Fruit fly (Drosophila melanogaster) whole organism, embryonic: Measurements from ENCODE around the gene Bace.

ENCODE experiments used
- Asciz ChIP-seq: fragments of 200-800 bp; sonication (Bioruptor generic); optimal IDR thresholded peaks from 2 replicates; lab custom pipeline; 2017; ENCODE audit warnings: missing biosample characterization, mild to moderate bottlenecking, missing genetic modification characterization, missing genetic modification reagents
- Bteb2 ChIP-seq: fragments of 200-800 bp; sonication (Bioruptor generic); optimal IDR thresholded peaks from 2 replicates; lab custom pipeline; 2016; ENCODE audit warnings: missing biosample characterization, missing genetic modification characterization
- CG11696 ChIP-seq: fragments of 200-800 bp; sonication (Bioruptor generic); IDR thresholded peaks from 2 replicates; pipeline ENCODE4 v1.3.6; 2022; ENCODE audit warnings: missing biosample characterization, missing genetic modification characterization
- CG12236 ChIP-seq: fragments of 200-800 bp; sonication (Bioruptor generic); optimal IDR thresholded peaks from 2 replicates; lab custom pipeline; 2016; ENCODE audit warnings: missing biosample characterization, missing genetic modification characterization
- CG12769 ChIP-seq: fragments of 200-800 bp; sonication (Bioruptor generic); optimal IDR thresholded peaks from 2 replicates; lab custom pipeline; 2019; ENCODE audit warnings: missing biosample characterization, mild to moderate bottlenecking, missing genetic modification characterization, moderate library complexity
- CG13123 ChIP-seq: fragments of 200-800 bp; sonication (Bioruptor generic); optimal IDR thresholded peaks from 2 replicates; lab custom pipeline; 2016; ENCODE audit warnings: missing biosample characterization, missing genetic modification characterization
- CG13296 ChIP-seq: fragments of 200-800 bp; sonication (Bioruptor generic); optimal IDR thresholded peaks from 3 replicates; lab custom pipeline; 2018; ENCODE audit warnings: missing biosample characterization, mild to moderate bottlenecking, missing genetic modification characterization
- CG13424 ChIP-seq: fragments of 200-800 bp; sonication (Bioruptor generic); optimal IDR thresholded peaks from 2 replicates; lab custom pipeline; 2019; ENCODE audit warnings: missing biosample characterization, mild to moderate bottlenecking, missing genetic modification characterization, moderate library complexity
- CG15696 ChIP-seq: fragments of 200-800 bp; sonication (Bioruptor generic); optimal IDR thresholded peaks from 2 replicates; lab custom pipeline; 2019; ENCODE audit warnings: missing biosample characterization, mild to moderate bottlenecking, missing genetic modification characterization, moderate library complexity
- CG17361 ChIP-seq: fragments of 200-800 bp; sonication (Bioruptor generic); IDR thresholded peaks from 3 replicates; pipeline ENCODE4 v1.3.6; 2022; ENCODE audit warnings: missing biosample characterization, missing genetic modification characterization
- CG18764 ChIP-seq: fragments of 200-800 bp; sonication (Bioruptor generic); optimal IDR thresholded peaks from 3 replicates; lab custom pipeline; 2016; ENCODE audit warnings: missing biosample characterization, missing genetic modification characterization
- CG3281 ChIP-seq: fragments of 200-800 bp; sonication (Bioruptor generic); optimal IDR thresholded peaks from 3 replicates; lab custom pipeline; 2017; ENCODE audit warnings: missing biosample characterization, mild to moderate bottlenecking, missing genetic modification characterization
- CG33557 ChIP-seq: fragments of 200-800 bp; sonication (Bioruptor generic); optimal IDR thresholded peaks from 2 replicates; lab custom pipeline; 2019; ENCODE audit warnings: missing biosample characterization, mild to moderate bottlenecking, missing genetic modification characterization, moderate library complexity
- CG34422 ChIP-seq: fragments of 200-800 bp; sonication (Bioruptor generic); IDR thresholded peaks from 3 replicates; pipeline ENCODE4 v1.3.6; 2022; ENCODE audit warnings: missing biosample characterization, missing genetic modification characterization
- CG4360 ChIP-seq: fragments of 200-800 bp; sonication (Bioruptor generic); IDR thresholded peaks from 2 replicates; pipeline ENCODE4 v1.3.6; 2022; ENCODE audit warnings: missing biosample characterization, missing genetic modification characterization
- CG4730 ChIP-seq: fragments of 200-800 bp; sonication (Bioruptor generic); IDR thresholded peaks from 2 replicates; pipeline ENCODE4 v1.3.6; 2022; ENCODE audit warnings: missing biosample characterization, missing genetic modification characterization
- CG6272 ChIP-seq: fragments of 200-800 bp; sonication (Bioruptor generic); IDR thresholded peaks from 2 replicates; pipeline ENCODE4 v1.3.6; 2022; ENCODE audit warnings: missing biosample characterization, missing genetic modification characterization
- CG6683 ChIP-seq: fragments of 200-800 bp; sonication (Bioruptor generic); optimal IDR thresholded peaks from 2 replicates; lab custom pipeline; 2017; ENCODE audit warnings: missing biosample characterization, mild to moderate bottlenecking, missing genetic modification characterization, missing genetic modification reagents
- CG7372 ChIP-seq: fragments of 200-800 bp; sonication (Bioruptor generic); IDR thresholded peaks from 2 replicates; pipeline ENCODE4 v1.3.6; 2022; ENCODE audit warnings: missing biosample characterization, missing genetic modification characterization
- CG9215 ChIP-seq: fragments of 200-800 bp; sonication (Bioruptor generic); IDR thresholded peaks from 2 replicates; pipeline ENCODE4 v1.3.6; 2022; ENCODE audit warnings: missing biosample characterization, missing genetic modification characterization
- CHES-1-like ChIP-seq: fragments of 200-800 bp; sonication (Bioruptor generic); optimal IDR thresholded peaks from 2 replicates; lab custom pipeline; 2016; ENCODE audit warnings: missing biosample characterization, missing genetic modification characterization
- Dek ChIP-seq: fragments of 200-800 bp; sonication (Bioruptor generic); optimal IDR thresholded peaks from 3 replicates; lab custom pipeline; 2019; ENCODE audit warnings: missing biosample characterization, mild to moderate bottlenecking, missing genetic modification characterization, moderate library complexity
- Gug ChIP-seq: fragments of 200-800 bp; sonication (Bioruptor generic); IDR thresholded peaks from 4 replicates; pipeline ENCODE4 v1.3.6; 2022; ENCODE audit warnings: missing biosample characterization, missing genetic modification characterization
- H2.0 ChIP-seq: fragments of 200-800 bp; sonication (Bioruptor generic); IDR thresholded peaks from 2 replicates; pipeline ENCODE4 v1.3.6; 2022; ENCODE audit warnings: missing biosample characterization, missing genetic modification characterization
- HmgD ChIP-seq: fragments of 200-800 bp; sonication (Bioruptor generic); optimal IDR thresholded peaks from 3 replicates; lab custom pipeline; 2016; ENCODE audit warnings: missing biosample characterization, missing genetic modification characterization
- Hsf ChIP-seq: fragments of 200-800 bp; sonication (Bioruptor generic); optimal IDR thresholded peaks from 3 replicates; lab custom pipeline; 2016; ENCODE audit warnings: missing biosample characterization, missing genetic modification characterization
- Jarid2 ChIP-seq: fragments of 200-800 bp; sonication (Bioruptor generic); optimal IDR thresholded peaks from 3 replicates; lab custom pipeline; 2017; ENCODE audit warnings: mild to moderate bottlenecking, missing biosample characterization, missing genetic modification reagents, missing genetic modification characterization
- Mrtf ChIP-seq: fragments of 200-800 bp; sonication (Bioruptor generic); IDR thresholded peaks from 3 replicates; pipeline ENCODE4 v1.3.6; 2022; ENCODE audit warnings: missing biosample characterization, missing genetic modification characterization
- Nf-YC ChIP-seq: fragments of 200-800 bp; optimal IDR thresholded peaks from 3 replicates; lab custom pipeline; 2019; ENCODE audit warnings: missing biosample characterization, mild to moderate bottlenecking, missing genetic modification characterization, moderate library complexity
- Poxn ChIP-seq: fragments of 200-800 bp; sonication (Bioruptor generic); IDR thresholded peaks from 2 replicates; pipeline ENCODE4 v1.3.6; 2022; ENCODE audit warnings: missing biosample characterization, missing genetic modification characterization
- Ssrp ChIP-seq: fragments of 200-800 bp; sonication (Bioruptor generic); optimal IDR thresholded peaks from 2 replicates; lab custom pipeline; 2018; ENCODE audit warnings: missing biosample characterization, mild to moderate bottlenecking, missing genetic modification characterization, moderate library complexity
- Xrp1 ChIP-seq: fragments of 200-800 bp; sonication (Bioruptor generic); IDR thresholded peaks from 2 replicates; pipeline ENCODE4 v1.3.6; 2022; ENCODE audit warnings: missing biosample characterization, missing genetic modification characterization
- YL-1 ChIP-seq: fragments of 200-800 bp; sonication (Bioruptor generic); optimal IDR thresholded peaks from 3 replicates; lab custom pipeline; 2017; ENCODE audit warnings: missing biosample characterization, mild to moderate bottlenecking, missing genetic modification characterization
- ash1 ChIP-seq: fragments of 200-800 bp; sonication (Bioruptor generic); optimal IDR thresholded peaks from 2 replicates; lab custom pipeline; 2018; ENCODE audit warnings: missing biosample characterization, mild to moderate bottlenecking, missing genetic modification characterization
- crol ChIP-seq: fragments of 200-800 bp; sonication (Bioruptor generic); IDR thresholded peaks from 2 replicates; pipeline ENCODE4 v1.3.6; 2022; ENCODE audit warnings: missing biosample characterization, missing genetic modification characterization
- dati ChIP-seq: fragments of 200-800 bp; sonication (Bioruptor generic); IDR thresholded peaks from 2 replicates; pipeline ENCODE4 v1.3.6; 2022; ENCODE audit warnings: missing biosample characterization, missing genetic modification characterization
- esg ChIP-seq: fragments of 200-800 bp; sonication (Bioruptor generic); conservative IDR thresholded peaks from 2 replicates; pipeline ENCODE4 v1.3.6; 2022; ENCODE audit warnings: missing biosample characterization, missing genetic modification characterization
- ewg ChIP-seq: fragments of 200-800 bp; sonication (Bioruptor generic); optimal IDR thresholded peaks from 3 replicates; lab custom pipeline; 2017; ENCODE audit warnings: mild to moderate bottlenecking, missing biosample characterization, missing genetic modification reagents, missing genetic modification characterization
- ftz-f1 ChIP-seq: fragments of 200-800 bp; sonication (Bioruptor generic); optimal IDR thresholded peaks from 2 replicates; lab custom pipeline; 2016; ENCODE audit warnings: missing biosample characterization, missing genetic modification characterization
- lbe ChIP-seq: fragments of 200-800 bp; sonication (Bioruptor generic); optimal IDR thresholded peaks from 2 replicates; lab custom pipeline; 2016; ENCODE audit warnings: missing biosample characterization, mild to moderate bottlenecking, missing genetic modification characterization
- slbo ChIP-seq: fragments of 200-800 bp; sonication (Bioruptor generic); IDR thresholded peaks from 2 replicates; pipeline ENCODE4 v1.3.6; 2022; ENCODE audit warnings: missing biosample characterization, missing genetic modification characterization
- usp ChIP-seq: fragments of >200 bp; optimal IDR thresholded peaks from 2 replicates; lab custom pipeline; 2017; ENCODE audit warnings: missing biosample characterization, missing genetic modification characterization
- vnd ChIP-seq: fragments of 200-800 bp; sonication (Bioruptor generic); IDR thresholded peaks from 3 replicates; pipeline ENCODE4 v1.3.6; 2022; ENCODE audit warnings: missing biosample characterization, missing genetic modification characterization; ENCODE audit not compliant: partially characterized antibody

The Bace gene

dm6 chr2L:8528318-8528717, 32.2 kb upstream of the Bace start, which contains the start of the genes lmgA and lmgB (continued):
- TF ChIP-seq Asciz (GFP tag; lab: Kevin White, UChicago) (no peak), Gug (GFP tag; lab: Robert Waterston, UW) (peak; percentile 62; the same call in 3 of the 4 replicates), Xrp1 (peak; percentile 9; the same call in 1 of the 2 replicates), CG12769 (tag; lab: Kevin White, UChicago) (no peak), Mrtf (GFP tag; lab: Robert Waterston, UW) (no peak), CG6272 (no peak; the same call in 1 of the 2 replicates), ash1 (no peak), CG4360 (GFP tag; lab: Robert Waterston, UW) (no peak), Ssrp (tag; lab: Kevin White, UChicago) (no peak), CG13123 (GFP tag; lab: Kevin White, UChicago) (peak; percentile 33), CG13424 (tag; lab: Kevin White, UChicago) (peak; percentile 45), CG15696 (tag; lab: Kevin White, UChicago) (peak; percentile 16), CG18764 (peak; percentile 21), Nf-YC (no peak), YL-1 (GFP tag; lab: Kevin White, UChicago) (peak; percentile 52), usp (GFP tag; lab: Kevin White, UChicago) (no peak), ftz-f1 (no peak), crol (GFP tag; lab: Robert Waterston, UW) (no peak), CG7372 (GFP tag; lab: Robert Waterston, UW) (no peak), slbo (GFP tag; lab: Robert Waterston, UW) (peak; percentile 76), CG9215 (GFP tag; lab: Robert Waterston, UW) (no peak), CG33557 (no peak), CHES-1-like (GFP tag; lab: Kevin White, UChicago) (no peak), CG4730 (GFP tag; lab: Robert Waterston, UW) (no peak), CG17361 (peak; percentile 51; the same call in 1 of the 3 replicates), Jarid2 (GFP tag; lab: Kevin White, UChicago) (no peak), dati (GFP tag; lab: Robert Waterston, UW) (no peak), CG6683 (no peak), ewg (no peak), vnd (GFP tag; lab: Robert Waterston, UW) (peak; percentile 88), CG34422 (GFP tag; lab: Robert Waterston, UW) (no peak), CG11696 (GFP tag; lab: Robert Waterston, UW) (0 out of 2 replicates have a peak, but pooled peaks have one; percentile 7), H2.0 (GFP tag; lab: Robert Waterston, UW) (peak; percentile 33; the same call in 1 of the 2 replicates), lbe (GFP tag; lab: Kevin White, UChicago) (peak; percentile 54), Dek (tag; lab: Kevin White, UChicago) (peak; percentile 41), CG13296 (no peak), Bteb2 (no peak), Poxn (GFP tag; lab: Robert Waterston, UW) (no peak), CG3281 (GFP tag; lab: Kevin White, UChicago) (no peak), Hsf (GFP tag; lab: Kevin White, UChicago) (peak; percentile 43), CG12236 (GFP tag; lab: Kevin White, UChicago) (no peak), HmgD (GFP tag; lab: Kevin White, UChicago) (no peak), esg (GFP tag; lab: Robert Waterston, UW) (peak; percentile 37)
